Worm (Caenorhabditis elegans): ENCODE measurements around the gene sna-1.

ce11 chrV:6684541-6684940 is 25.9 kb downstream of the sna-1 start:
- TF ChIP-seq him-1 (tag; optimal IDR thresholded peaks at IDR 0.05) (no peak), dao-5 (tag; optimal IDR thresholded peaks at IDR 0.05) (no peak)

Data from whole organism, L4/young adult.